Fruit fly (Drosophila melanogaster): ENCODE results near the gene CG34324.

CG34324 gene

dm6 chrX:13421059-13421458 lies 36.4 kb downstream of the CG34324 start (continued):
- TF ChIP-seq pita (GFP tag; optimal IDR thresholded peaks at IDR 0.05) (peak; percentile 36), Bdp1 (GFP tag; optimal IDR thresholded peaks at IDR 0.05) (no peak), CG17328 (GFP tag; IDR thresholded peaks at IDR 0.05) (no peak), CG12219 (GFP tag; optimal IDR thresholded peaks at IDR 0.05) (no peak), CG4730 (GFP tag; IDR thresholded peaks at IDR 0.05) (no peak), HmgD (GFP tag; optimal IDR thresholded peaks at IDR 0.05) (peak; percentile 31), trh (GFP tag; optimal IDR thresholded peaks at IDR 0.05) (no peak), sqz (GFP tag; optimal IDR thresholded peaks at IDR 0.05) (no peak), Antp (GFP tag; optimal IDR thresholded peaks at IDR 0.05) (no peak), CG2678 (tag; optimal IDR thresholded peaks at IDR 0.05) (no peak), Nf-YC (tag; optimal IDR thresholded peaks at IDR 0.05) (no peak), Opbp (GFP tag; IDR thresholded peaks at IDR 0.05; ENCODE audit: partially characterized antibody) (peak; percentile 31; the same call in 1 of the 3 replicates), Dek (tag; optimal IDR thresholded peaks at IDR 0.05) (no peak), Elba2 (GFP tag; optimal IDR thresholded peaks at IDR 0.05) (peak; percentile 57), so (GFP tag; IDR thresholded peaks at IDR 0.05) (no peak), CG9727 (GFP tag; optimal IDR thresholded peaks at IDR 0.05) (no peak), Dfd (GFP tag; optimal IDR thresholded peaks at IDR 0.05) (peak in 1 of 2 experiments; percentile 94), CG11560 (tag; IDR thresholded peaks at IDR 0.05) (no peak), CG42726 (GFP tag; IDR thresholded peaks at IDR 0.05; ENCODE audit: partially characterized antibody) (peak; percentile 32; the same call in 1 of the 2 replicates), ac (GFP tag; optimal IDR thresholded peaks at IDR 0.05) (no peak), mirr (GFP tag; optimal IDR thresholded peaks at IDR 0.05) (no peak), CG8290 (GFP tag; optimal IDR thresholded peaks at IDR 0.05) (peak; percentile 49), CG8290 (tag; optimal IDR thresholded peaks at IDR 0.05) (no peak), CTCF (GFP tag; optimal IDR thresholded peaks at IDR 0.05) (peak; percentile 65), CG3407 (GFP tag; optimal IDR thresholded peaks at IDR 0.05) (no peak), ewg (GFP tag; optimal IDR thresholded peaks at IDR 0.05) (peak; percentile 98), Atf6 (GFP tag; IDR thresholded peaks at IDR 0.05) (no peak), lbe (GFP tag; optimal IDR thresholded peaks at IDR 0.05) (no peak), Ets65A (GFP tag) (no peak)

DNA sequence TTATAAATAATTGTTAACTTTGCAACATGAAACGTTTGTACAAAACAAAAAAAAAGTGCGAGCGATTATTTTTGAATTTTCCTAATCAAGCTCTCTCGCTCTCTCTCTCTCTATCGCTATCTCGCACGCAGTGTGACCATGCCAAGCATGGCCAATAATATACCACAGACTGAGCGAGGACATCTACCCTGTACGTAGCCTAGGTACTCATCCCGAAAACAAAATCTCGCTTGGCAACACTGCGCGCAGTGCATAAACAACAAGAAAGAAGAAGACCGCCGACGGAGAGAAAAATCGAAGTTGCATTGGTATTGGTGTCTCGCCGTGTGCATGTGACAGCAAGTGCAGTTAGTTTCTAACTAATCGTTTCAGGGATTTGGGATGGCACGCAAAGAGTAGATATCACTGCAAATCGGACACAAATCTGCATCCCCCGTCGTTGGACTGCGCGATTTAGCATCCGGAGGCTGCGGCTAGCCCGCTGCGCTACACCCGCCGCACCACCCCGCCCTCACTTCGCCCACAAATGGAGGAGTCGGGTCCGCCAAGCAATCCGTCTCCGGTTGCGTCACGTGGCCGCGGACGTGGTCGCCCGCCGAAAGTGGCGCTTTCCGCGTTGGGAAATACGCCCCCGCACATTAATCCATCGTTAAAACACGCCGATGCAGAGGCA lies 44.4 kb downstream of the CG34324 start, which contains the start of the genes CG1998 and Set2:
Gene CG1998, minus strand, starts transcription at position 134 of the 673 bp plus-strand sequence.
Gene Set2, plus strand, starts transcription at position 302 of the 673 bp plus-strand sequence.
- TF ChIP-seq exex (tag; optimal IDR thresholded peaks at IDR 0.05) (no peak), ap (GFP tag; IDR thresholded peaks at IDR 0.05) (no peak), CG12659 (GFP tag; optimal IDR thresholded peaks at IDR 0.05) (peak; percentile 80), CG1024 (GFP tag; IDR thresholded peaks at IDR 0.05) (no peak), Ada2b (GFP tag; IDR thresholded peaks at IDR 0.05) (no peak), MTF-1 (GFP tag; optimal IDR thresholded peaks at IDR 0.05; ENCODE audit: borderline replicate concordance) (peak; percentile 11), her (GFP tag; optimal IDR thresholded peaks at IDR 0.05) (no peak), CG14965 (GFP tag; optimal IDR thresholded peaks at IDR 0.05; ENCODE audit: borderline replicate concordance) (no peak), ash1 (GFP tag; optimal IDR thresholded peaks at IDR 0.05) (no peak), Six4 (GFP tag; optimal IDR thresholded peaks at IDR 0.05) (no peak), CG16863 (GFP tag; optimal IDR thresholded peaks at IDR 0.05) (no peak), CG10543 (GFP tag; optimal IDR thresholded peaks at IDR 0.05) (peak; percentile 32), CG17912 (GFP tag; optimal IDR thresholded peaks at IDR 0.05) (peak; percentile 25), CG17385 (GFP tag; optimal IDR thresholded peaks at IDR 0.05) (peak; percentile 98), phol (tag; optimal IDR thresholded peaks at IDR 0.05) (peak; percentile 54), ttk (GFP tag; IDR thresholded peaks at IDR 0.05) (no peak), trh (GFP tag; optimal IDR thresholded peaks at IDR 0.05) (no peak), CG15011 (GFP tag; optimal IDR thresholded peaks at IDR 0.05) (no peak), CG10565 (GFP tag; optimal IDR thresholded peaks at IDR 0.05) (no peak), sens (GFP tag) (no peak), CG1603 (tag; optimal IDR thresholded peaks at IDR 0.05) (peak; percentile 85), CG16815 (GFP tag; optimal IDR thresholded peaks at IDR 0.05) (no peak), sd (tag; optimal IDR thresholded peaks at IDR 0.05) (no peak), Trl (optimal IDR thresholded peaks at IDR 0.05) (peak in 1 of 2 experiments; percentile 61), Trl (GFP tag; optimal IDR thresholded peaks at IDR 0.05) (peak; percentile 27)

All from whole organism, embryonic.